7 worm cellular contexts compared by ENCODE assay signal in genomic region chrIII:5653692-5654105, ce11.
TF ChIP-seq lines count a peak whose summit lies in the region.

No protein-coding gene starts in this region.

TF ChIP-seq in whole organism, L1 larva, 84 proteins besides CTCF, POLR2A, EP300 and RAD21 (continues in another document):
- TF ChIP-seq lin-14 (GFP tag; optimal IDR thresholded peaks at IDR 0.05; lab: Kevin White, UChicago) (peak; percentile 44), pqm-1 (tag; optimal IDR thresholded peaks at IDR 0.05; lab: Kevin White, UChicago) (no peak), nhr-28 (tag; optimal IDR thresholded peaks at IDR 0.05; lab: Kevin White, UChicago) (no peak), nhr-20 (tag; optimal IDR thresholded peaks at IDR 0.05; lab: Kevin White, UChicago) (peak; percentile 62), irx-1 (tag; optimal IDR thresholded peaks at IDR 0.05; lab: Kevin White, UChicago) (peak; percentile 52), egl-13 (tag; optimal IDR thresholded peaks at IDR 0.05; lab: Kevin White, UChicago) (no peak), rnt-1 (tag; optimal IDR thresholded peaks at IDR 0.05; lab: Kevin White, UChicago) (peak; percentile 71), unc-30 (tag; optimal IDR thresholded peaks at IDR 0.05; lab: Kevin White, UChicago) (no peak), nhr-71 (tag; optimal IDR thresholded peaks at IDR 0.05; lab: Kevin White, UChicago) (peak; percentile 75), nhr-85 (tag; lab: Kevin White, UChicago) (peak; percentile 85), lin-15B (tag; optimal IDR thresholded peaks at IDR 0.05; lab: Kevin White, UChicago) (no peak), jun-1 (tag; optimal IDR thresholded peaks at IDR 0.05; lab: Kevin White, UChicago) (no peak), vab-15 (tag; optimal IDR thresholded peaks at IDR 0.05; lab: Kevin White, UChicago) (no peak), unc-130 (tag; optimal IDR thresholded peaks at IDR 0.05; lab: Kevin White, UChicago) (no peak)

TF ChIP-seq in whole organism, L2 larva, 48 proteins besides CTCF, POLR2A, EP300 and RAD21 (continues in another document):
- TF ChIP-seq nhr-25 (tag; optimal IDR thresholded peaks at IDR 0.05; lab: Kevin White, UChicago) (no peak), gmeb-1 (tag; optimal IDR thresholded peaks at IDR 0.05; lab: Kevin White, UChicago) (peak; percentile 59), ztf-4 (tag; optimal IDR thresholded peaks at IDR 0.05; lab: Kevin White, UChicago) (no peak), snpc-4 (tag; optimal IDR thresholded peaks at IDR 0.05; lab: Kevin White, UChicago) (peak; percentile 96), nhr-23 (tag; optimal IDR thresholded peaks at IDR 0.05; lab: Kevin White, UChicago) (no peak), peb-1 (tag; optimal IDR thresholded peaks at IDR 0.05; lab: Kevin White, UChicago) (no peak), egl-27 (tag; optimal IDR thresholded peaks at IDR 0.05; lab: Kevin White, UChicago) (no peak), lin-39 (tag; optimal IDR thresholded peaks at IDR 0.05; lab: Kevin White, UChicago) (no peak), mab-5 (tag; optimal IDR thresholded peaks at IDR 0.05; lab: Kevin White, UChicago) (no peak), lin-11 (tag; optimal IDR thresholded peaks at IDR 0.05; lab: Kevin White, UChicago) (no peak), elt-1 (tag; optimal IDR thresholded peaks at IDR 0.05; lab: Kevin White, UChicago) (no peak), C34F6.9 (tag; optimal IDR thresholded peaks at IDR 0.05; lab: Kevin White, UChicago) (no peak), nhr-129 (tag; optimal IDR thresholded peaks at IDR 0.05; lab: Kevin White, UChicago) (no peak), nhr-77 (tag; optimal IDR thresholded peaks at IDR 0.05; lab: Kevin White, UChicago) (no peak)

TF ChIP-seq in whole organism, L3 larva, 47 proteins besides CTCF, POLR2A, EP300 and RAD21 (continues in another document):
- TF ChIP-seq ama-1 (optimal IDR thresholded peaks at IDR 0.05; lab: Kevin White, UChicago) (peak; percentile 81), pqm-1 (tag; optimal IDR thresholded peaks at IDR 0.05; lab: Kevin White, UChicago) (peak; percentile 49), nfya-1 (tag; optimal IDR thresholded peaks at IDR 0.05; lab: Kevin White, UChicago; ENCODE audit: insufficient read depth) (peak; percentile 19), elt-2 (tag; optimal IDR thresholded peaks at IDR 0.05; lab: Kevin White, UChicago) (peak; percentile 31), nhr-23 (tag; optimal IDR thresholded peaks at IDR 0.05; lab: Kevin White, UChicago) (peak; percentile 27), pha-4 (tag; optimal IDR thresholded peaks at IDR 0.05; lab: Kevin White, UChicago) (peak; percentile 25), hmg-11 (tag; optimal IDR thresholded peaks at IDR 0.05; lab: Kevin White, UChicago) (peak; percentile 13), lsy-12 (tag; optimal IDR thresholded peaks at IDR 0.05; lab: Kevin White, UChicago) (peak; percentile 71), nhr-25 (tag; optimal IDR thresholded peaks at IDR 0.05; lab: Kevin White, UChicago) (peak; percentile 43), lin-15B (tag; optimal IDR thresholded peaks at IDR 0.05; lab: Kevin White, UChicago) (peak; percentile 17), unc-62 (GFP tag; optimal IDR thresholded peaks at IDR 0.05; lab: Kevin White, UChicago) (no peak), ceh-9 (tag; optimal IDR thresholded peaks at IDR 0.05; lab: Kevin White, UChicago) (no peak), R02D3.7 (tag; optimal IDR thresholded peaks at IDR 0.05; lab: Kevin White, UChicago) (peak; percentile 1), ztf-4 (tag; optimal IDR thresholded peaks at IDR 0.05; lab: Kevin White, UChicago) (no peak)

TF ChIP-seq in whole organism, L4 larva, 104 proteins besides CTCF, POLR2A, EP300 and RAD21 (continues in another document):
- TF ChIP-seq lin-13 (GFP tag; optimal IDR thresholded peaks at IDR 0.05; lab: Kevin White, UChicago) (peak; percentile 60), set-16 (GFP tag; IDR thresholded peaks at IDR 0.05; lab: Robert Waterston, UW) (peak; percentile 20; the same call in 1 of the 2 replicates), mep-1 (tag; optimal IDR thresholded peaks at IDR 0.05; lab: Kevin White, UChicago) (peak; percentile 57), Y75B8A.6 (GFP tag; IDR thresholded peaks at IDR 0.05; lab: Robert Waterston, UW) (no peak), ZK337.2 (GFP tag; IDR thresholded peaks at IDR 0.05; lab: Robert Waterston, UW) (no peak), ceh-62 (tag; optimal IDR thresholded peaks at IDR 0.05; lab: Kevin White, UChicago) (no peak), nhr-77 (tag; optimal IDR thresholded peaks at IDR 0.05; lab: Kevin White, UChicago) (no peak), snpc-1.2 (GFP tag; IDR thresholded peaks at IDR 0.05; lab: Robert Waterston, UW) (peak; percentile 84), duxl-1 (tag; optimal IDR thresholded peaks at IDR 0.05; lab: Kevin White, UChicago; ENCODE audit: poor library complexity) (peak; percentile 74), R02D3.7 (tag; optimal IDR thresholded peaks at IDR 0.05; lab: Kevin White, UChicago) (no peak), lin-15B (tag; optimal IDR thresholded peaks at IDR 0.05; lab: Kevin White, UChicago) (no peak), jun-1 (tag; optimal IDR thresholded peaks at IDR 0.05; lab: Kevin White, UChicago) (no peak), sdz-12 (GFP tag; optimal IDR thresholded peaks at IDR 0.05; lab: Kevin White, UChicago) (no peak), F44E2.7 (GFP tag; IDR thresholded peaks at IDR 0.05; lab: Robert Waterston, UW) (0 out of 2 replicates have a peak, but pooled peaks have one; percentile 29)

TF ChIP-seq in whole organism, early embryonic, 17 proteins besides CTCF, POLR2A, EP300 and RAD21:
- TF ChIP-seq scrt-1 (GFP tag; IDR thresholded peaks at IDR 0.05; lab: Robert Waterston, UW) (no peak), pes-1 (GFP tag; IDR thresholded peaks at IDR 0.05; lab: Robert Waterston, UW) (0 out of 2 replicates have a peak, but pooled peaks have one; percentile 29)

TF ChIP-seq in whole organism, midembryonic, 9 proteins besides CTCF, POLR2A, EP300 and RAD21:
- 0 out of 2 replicates have a peak, but pooled peaks have one; percentile 13 for TF ChIP-seq ztf-23 (GFP tag; IDR thresholded peaks at IDR 0.05; lab: Robert Waterston, UW)
- no peak for TF ChIP-seq flt-1 (GFP tag; IDR thresholded peaks at IDR 0.05; lab: Robert Waterston, UW)

TF ChIP-seq in whole organism, young adult, 124 proteins besides CTCF, POLR2A, EP300 and RAD21 (continues in another document):
- no peak for TF ChIP-seq hlh-26 (GFP tag; conservative IDR thresholded peaks at IDR 0.05; lab: Robert Waterston, UW)
- TF ChIP-seq nfya-2 (GFP tag; IDR thresholded peaks at IDR 0.05; lab: Robert Waterston, UW): no peak
- peak; percentile 75 for TF ChIP-seq tbp1 (GFP tag; optimal IDR thresholded peaks at IDR 0.05; lab: Kevin White, UChicago)
- TF ChIP-seq dox-1 (GFP tag; IDR thresholded peaks at IDR 0.05; lab: Robert Waterston, UW): peak; percentile 85; the same call in 1 of the 2 replicates
- no peak for TF ChIP-seq rpc-1 (optimal IDR thresholded peaks at IDR 0.05; lab: Kevin White, UChicago)
- no peak for TF ChIP-seq rpc-1 (tag; optimal IDR thresholded peaks at IDR 0.05; lab: Kevin White, UChicago)
- no peak for TF ChIP-seq B0035.1 (tag; optimal IDR thresholded peaks at IDR 0.05; lab: Kevin White, UChicago)
- TF ChIP-seq repo-1 (tag; optimal IDR thresholded peaks at IDR 0.05; lab: Kevin White, UChicago): peak; percentile 53
- no peak for TF ChIP-seq akir-1 (GFP tag; optimal IDR thresholded peaks at IDR 0.05; lab: Kevin White, UChicago)
- no peak for TF ChIP-seq F57A8.1 (GFP tag; optimal IDR thresholded peaks at IDR 0.05; lab: Kevin White, UChicago)
- TF ChIP-seq athp-1 (tag; optimal IDR thresholded peaks at IDR 0.05; lab: Kevin White, UChicago): peak; percentile 59
- TF ChIP-seq T07F8.4 (tag; optimal IDR thresholded peaks at IDR 0.05; lab: Kevin White, UChicago): no peak
- TF ChIP-seq ama-1 (optimal IDR thresholded peaks at IDR 0.05; lab: Kevin White, UChicago): no peak
- no peak for TF ChIP-seq ama-1 (GFP tag; optimal IDR thresholded peaks at IDR 0.05; lab: Kevin White, UChicago)
- no peak for TF ChIP-seq nhr-179 (tag; optimal IDR thresholded peaks at IDR 0.05; lab: Kevin White, UChicago)
- TF ChIP-seq mel-28 (tag; optimal IDR thresholded peaks at IDR 0.05; lab: Kevin White, UChicago; ENCODE audit: borderline replicate concordance): no peak
- peak; percentile 37 for TF ChIP-seq unc-130 (GFP tag; optimal IDR thresholded peaks at IDR 0.05; lab: Kevin White, UChicago)
- TF ChIP-seq ztf-3 (GFP tag; optimal IDR thresholded peaks at IDR 0.05; lab: Kevin White, UChicago): no peak
- peak; percentile 92 for TF ChIP-seq hmg-1.2 (GFP tag; IDR thresholded peaks at IDR 0.05; lab: Robert Waterston, UW)
- no peak for TF ChIP-seq F22D6.2 (tag; optimal IDR thresholded peaks at IDR 0.05; lab: Kevin White, UChicago)
- TF ChIP-seq lin-26 (GFP tag; IDR thresholded peaks at IDR 0.05; lab: Robert Waterston, UW): peak; percentile 55; the same call in 1 of the 2 replicates
- TF ChIP-seq F10E7.11 (tag; optimal IDR thresholded peaks at IDR 0.05; lab: Kevin White, UChicago): no peak
- TF ChIP-seq bed-1 (GFP tag; IDR thresholded peaks at IDR 0.05; lab: Robert Waterston, UW): no peak
- peak; percentile 30; the same call in 1 of the 2 replicates for TF ChIP-seq ceh-100 (GFP tag; IDR thresholded peaks at IDR 0.05; lab: Robert Waterston, UW)
- TF ChIP-seq efl-1 (GFP tag; optimal IDR thresholded peaks at IDR 0.05; lab: Kevin White, UChicago): peak; percentile 34
- 0 out of 2 replicates have a peak, but pooled peaks have one; percentile 9 for TF ChIP-seq C17E4.6 (GFP tag; IDR thresholded peaks at IDR 0.05; lab: Robert Waterston, UW)
- TF ChIP-seq chd-7 (tag; optimal IDR thresholded peaks at IDR 0.05; lab: Kevin White, UChicago): no peak
- no peak for TF ChIP-seq egrh-3 (GFP tag; IDR thresholded peaks at IDR 0.05; lab: Robert Waterston, UW)
- TF ChIP-seq bed-2 (GFP tag; IDR thresholded peaks at IDR 0.05; lab: Robert Waterston, UW): no peak
- peak; percentile 49 for TF ChIP-seq ztf-18 (tag; optimal IDR thresholded peaks at IDR 0.05; lab: Kevin White, UChicago)
- no peak for TF ChIP-seq F39B2.1 (GFP tag; IDR thresholded peaks at IDR 0.05; lab: Robert Waterston, UW)
- TF ChIP-seq snpc-4 (GFP tag; optimal IDR thresholded peaks at IDR 0.05; lab: Kevin White, UChicago): peak; percentile 96
- TF ChIP-seq snpc-4 (tag; optimal IDR thresholded peaks at IDR 0.05; lab: Kevin White, UChicago): peak; percentile 94 to 99 (median 98)
- 0 out of 2 replicates have a peak, but pooled peaks have one; percentile 31 for TF ChIP-seq madf-3 (GFP tag; IDR thresholded peaks at IDR 0.05; lab: Robert Waterston, UW)
- TF ChIP-seq rec-8 (tag; optimal IDR thresholded peaks at IDR 0.05; lab: Kevin White, UChicago): peak in 1 of 2 experiments; percentile 28
- TF ChIP-seq somi-1 (GFP tag; optimal IDR thresholded peaks at IDR 0.05; lab: Kevin White, UChicago): peak; percentile 36
- peak; percentile 13 for TF ChIP-seq ceh-27 (GFP tag; optimal IDR thresholded peaks at IDR 0.05; lab: Kevin White, UChicago)
- no peak for TF ChIP-seq unc-62 (GFP tag; optimal IDR thresholded peaks at IDR 0.05; lab: Kevin White, UChicago)
